Fruit fly (Drosophila melanogaster) whole organism, adult: ENCODE data around the gene yellow-k.

Experiments used
- Clk ChIP-seq: fragments of 200-800 bp; sonication (Bioruptor generic); optimal IDR thresholded peaks from 2 replicates; lab custom pipeline; 2017; ENCODE audit warnings: missing biosample characterization, missing genetic modification characterization
- Hr96 ChIP-seq: fragments of 200-800 bp; sonication (Bioruptor generic); optimal IDR thresholded peaks from 2 replicates; lab custom pipeline; 2016; ENCODE audit warnings: missing biosample characterization, missing genetic modification characterization
- bab1 ChIP-seq: fragments of 200-800 bp; sonication (Bioruptor generic); optimal IDR thresholded peaks from 3 replicates; lab custom pipeline; 2019; ENCODE audit warnings: missing biosample characterization, mild to moderate bottlenecking, missing genetic modification characterization, moderate library complexity

- no peak for TF ChIP-seq Clk (GFP tag; lab: Kevin White, UChicago)
- TF ChIP-seq bab1 (GFP tag; lab: Kevin White, UChicago), result no peak
- TF ChIP-seq Hr96 (GFP tag; lab: Kevin White, UChicago), result no peak
These were observed 18.2 kb upstream of the yellow-k start for dm6 chr3L:15502256-15502655.
